Fruit fly (Drosophila melanogaster) whole organism, embryonic: Measurements from ENCODE around the gene Cpr66Cb.

Experiments used
- Bgb ChIP-seq: fragments of 200-800 bp; sonication (Bioruptor generic); IDR thresholded peaks from 2 replicates; pipeline ENCODE4 v1.3.6; 2022; ENCODE audit warnings: missing biosample characterization, missing genetic modification characterization; ENCODE audit not compliant: partially characterized antibody
- Bteb2 ChIP-seq: fragments of 200-800 bp; sonication (Bioruptor generic); optimal IDR thresholded peaks from 2 replicates; lab custom pipeline; 2016; ENCODE audit warnings: missing biosample characterization, missing genetic modification characterization
- CG10274 ChIP-seq: fragments of 200-800 bp; sonication (Bioruptor generic); optimal IDR thresholded peaks from 3 replicates; lab custom pipeline; 2017; ENCODE audit warnings: missing biosample characterization, mild to moderate bottlenecking, missing genetic modification characterization
- CG10462 ChIP-seq: fragments of 200-800 bp; sonication (Bioruptor generic); optimal IDR thresholded peaks from 2 replicates; lab custom pipeline; 2016; ENCODE audit warnings: missing biosample characterization, missing genetic modification characterization
- CG10565 ChIP-seq: fragments of 200-800 bp; sonication (Bioruptor generic); optimal IDR thresholded peaks from 3 replicates; lab custom pipeline; 2016; ENCODE audit warnings: missing biosample characterization, mild to moderate bottlenecking, missing genetic modification characterization
- CG13287 ChIP-seq: fragments of 200-800 bp; sonication (Bioruptor generic); IDR thresholded peaks from 2 replicates; pipeline ENCODE4 v1.3.6; 2022; ENCODE audit warnings: missing biosample characterization, missing genetic modification characterization; ENCODE audit not compliant: partially characterized antibody
- CG14860 ChIP-seq: fragments of 200-800 bp; sonication (Bioruptor generic); IDR thresholded peaks from 3 replicates; pipeline ENCODE4 v1.3.6; 2022; ENCODE audit warnings: missing biosample characterization, missing genetic modification characterization; ENCODE audit not compliant: partially characterized antibody
- CG15073 ChIP-seq: fragments of 200-800 bp; sonication (Bioruptor generic); optimal IDR thresholded peaks from 2 replicates; lab custom pipeline; 2016; ENCODE audit warnings: missing biosample characterization, missing genetic modification characterization
- CG15269 ChIP-seq: fragments of 200-800 bp; sonication (Bioruptor generic); optimal IDR thresholded peaks from 2 replicates; lab custom pipeline; 2018; ENCODE audit warnings: missing biosample characterization, mild to moderate bottlenecking, missing genetic modification characterization, moderate library complexity
- CG16863 ChIP-seq: fragments of 200-800 bp; sonication (Bioruptor generic); optimal IDR thresholded peaks from 3 replicates; lab custom pipeline; 2016; ENCODE audit warnings: missing biosample characterization, missing genetic modification characterization
- CG17328 ChIP-seq: fragments of 200-800 bp; sonication (Bioruptor generic); IDR thresholded peaks from 2 replicates; pipeline ENCODE4 v1.3.6; 2022; ENCODE audit warnings: missing biosample characterization, missing genetic modification characterization
- CG17912 ChIP-seq: fragments of 200-800 bp; sonication (Bioruptor generic); optimal IDR thresholded peaks from 2 replicates; lab custom pipeline; 2018; ENCODE audit warnings: missing biosample characterization, mild to moderate bottlenecking, missing genetic modification characterization
- CG18476 ChIP-seq: fragments of 200-800 bp; sonication (Bioruptor generic); optimal IDR thresholded peaks from 2 replicates; lab custom pipeline; 2016; ENCODE audit warnings: missing biosample characterization, mild to moderate bottlenecking, missing genetic modification characterization
- CG31365 ChIP-seq: fragments of 200-800 bp; sonication (Bioruptor generic); optimal IDR thresholded peaks from 2 replicates; lab custom pipeline; 2018; ENCODE audit warnings: missing biosample characterization, mild to moderate bottlenecking, missing genetic modification characterization
- CG34376 ChIP-seq: fragments of 200-800 bp; sonication (Bioruptor generic); optimal IDR thresholded peaks from 2 replicates; lab custom pipeline; 2018; ENCODE audit warnings: missing biosample characterization, mild to moderate bottlenecking, missing genetic modification characterization
- CG3847 ChIP-seq: fragments of 200-800 bp; sonication (Bioruptor generic); IDR thresholded peaks from 2 replicates; pipeline ENCODE4 v1.3.6; 2022; ENCODE audit warnings: missing biosample characterization, missing genetic modification characterization
- CG4328 ChIP-seq: fragments of 200-800 bp; sonication (Bioruptor generic); optimal IDR thresholded peaks from 3 replicates; lab custom pipeline; 2017; ENCODE audit warnings: missing biosample characterization, missing genetic modification reagents, missing genetic modification characterization
- CG5180 ChIP-seq: fragments of 200-800 bp; sonication (Bioruptor generic); optimal IDR thresholded peaks from 3 replicates; lab custom pipeline; 2017; ENCODE audit warnings: missing biosample characterization, missing genetic modification characterization, mild to moderate bottlenecking, moderate library complexity, missing genetic modification reagents
- CG6654 ChIP-seq: fragments of 200-800 bp; sonication (Bioruptor generic); optimal IDR thresholded peaks from 2 replicates; lab custom pipeline; 2017; ENCODE audit warnings: missing biosample characterization, mild to moderate bottlenecking, missing genetic modification characterization
- CG6765 ChIP-seq: fragments of 200-800 bp; sonication (Bioruptor generic); optimal IDR thresholded peaks from 3 replicates; lab custom pipeline; 2017; ENCODE audit warnings: missing biosample characterization, mild to moderate bottlenecking, missing genetic modification characterization
- CrebB ChIP-seq: fragments of 200-800 bp; sonication (Bioruptor generic); optimal IDR thresholded peaks from 3 replicates; lab custom pipeline; 2018; ENCODE audit warnings: missing biosample characterization, mild to moderate bottlenecking, missing genetic modification characterization
- D19B ChIP-seq: fragments of 200-800 bp; sonication (Bioruptor generic); optimal IDR thresholded peaks from 2 replicates; lab custom pipeline; 2017; ENCODE audit warnings: missing biosample characterization, mild to moderate bottlenecking, missing genetic modification characterization
- E2f2 ChIP-seq: fragments of 200-800 bp; sonication (Bioruptor generic); IDR thresholded peaks from 2 replicates; pipeline ENCODE4 v1.3.6; 2022; ENCODE audit warnings: missing biosample characterization, missing genetic modification characterization
- MESR4 ChIP-seq: fragments of 200-800 bp; sonication (Bioruptor generic); optimal IDR thresholded peaks from 2 replicates; lab custom pipeline; 2018; ENCODE audit warnings: missing biosample characterization, mild to moderate bottlenecking, missing genetic modification characterization, moderate library complexity
- Mes4 ChIP-seq: fragments of 200-800 bp; sonication (Bioruptor generic); optimal IDR thresholded peaks from 2 replicates; lab custom pipeline; 2016; ENCODE audit warnings: missing biosample characterization, missing genetic modification characterization
- NFAT ChIP-seq: fragments of 200-800 bp; sonication (Bioruptor generic); IDR thresholded peaks from 2 replicates; pipeline ENCODE4 v1.3.6; 2022; ENCODE audit warnings: missing biosample characterization, missing genetic modification characterization
- Optix ChIP-seq: fragments of 200-800 bp; sonication (Bioruptor generic); IDR thresholded peaks from 3 replicates; pipeline ENCODE4 v1.3.6; 2022; ENCODE audit warnings: missing biosample characterization, missing genetic modification characterization
- Poxn ChIP-seq: fragments of 200-800 bp; sonication (Bioruptor generic); IDR thresholded peaks from 2 replicates; pipeline ENCODE4 v1.3.6; 2022; ENCODE audit warnings: missing biosample characterization, missing genetic modification characterization
- abd-A ChIP-seq: fragments of 200-800 bp; sonication (Bioruptor generic); optimal IDR thresholded peaks from 3 replicates; lab custom pipeline; 2019; ENCODE audit warnings: missing biosample characterization, mild to moderate bottlenecking, missing genetic modification characterization, moderate library complexity
- ac ChIP-seq: fragments of 200-800 bp; sonication (Bioruptor generic); optimal IDR thresholded peaks from 3 replicates; lab custom pipeline; 2017; ENCODE audit warnings: missing biosample characterization, mild to moderate bottlenecking, missing genetic modification characterization
- al ChIP-seq: fragments of 200-800 bp; sonication (Bioruptor generic); IDR thresholded peaks from 2 replicates; pipeline ENCODE4 v1.3.6; 2022; ENCODE audit warnings: missing biosample characterization, missing genetic modification characterization
- ara ChIP-seq: fragments of 200-800 bp; sonication (Bioruptor generic); IDR thresholded peaks from 2 replicates; pipeline ENCODE4 v1.3.6; 2022; ENCODE audit warnings: missing biosample characterization, missing genetic modification characterization
- az2 ChIP-seq: fragments of 200-800 bp; sonication (Bioruptor generic); optimal IDR thresholded peaks from 3 replicates; lab custom pipeline; 2016; ENCODE audit warnings: missing biosample characterization, missing genetic modification characterization
- cato ChIP-seq: fragments of 200-800 bp; sonication (Bioruptor generic); optimal IDR thresholded peaks from 2 replicates; lab custom pipeline; 2016; ENCODE audit warnings: missing biosample characterization, missing genetic modification characterization, borderline replicate concordance
- caup ChIP-seq: fragments of 200-800 bp; sonication (Bioruptor generic); optimal IDR thresholded peaks from 3 replicates; lab custom pipeline; 2017; ENCODE audit warnings: missing biosample characterization, mild to moderate bottlenecking, missing genetic modification characterization, moderate library complexity; ENCODE audit not compliant: severe bottlenecking
- dan ChIP-seq: fragments of 200-800 bp; sonication (Bioruptor generic); IDR thresholded peaks from 2 replicates; pipeline ENCODE4 v1.3.6; 2022; ENCODE audit warnings: missing biosample characterization, missing genetic modification characterization
- fd3F ChIP-seq: fragments of 200-800 bp; sonication (Bioruptor generic); optimal IDR thresholded peaks from 2 replicates; lab custom pipeline; 2018; ENCODE audit warnings: missing biosample characterization, mild to moderate bottlenecking, missing genetic modification characterization, moderate library complexity
- fru ChIP-seq: fragments of >200 bp; optimal IDR thresholded peaks from 2 replicates; lab custom pipeline; 2017
- grn ChIP-seq: fragments of 200-800 bp; sonication (Bioruptor generic); optimal IDR thresholded peaks from 3 replicates; lab custom pipeline; 2017; ENCODE audit warnings: missing biosample characterization, missing genetic modification characterization
- h ChIP-seq: fragments of >200 bp; optimal IDR thresholded peaks from 2 replicates; lab custom pipeline; 2017
- hkb ChIP-seq, 2 experiments: fragments of 200-800 bp in 1 of 2; fragments of >200 bp in 1 of 2; sonication (Bioruptor generic) in 1 of 2; IDR thresholded peaks in 1 of 2; optimal IDR thresholded peaks in 1 of 2; 2 replicates each; pipeline versions ENCODE4 v1.3.6 to Lab custom; 2017 to 2022; ENCODE audit warnings: missing biosample characterization in 1 of 2, missing genetic modification characterization in 1 of 2
- kni ChIP-seq: fragments of 200-800 bp; sonication (Bioruptor generic); optimal IDR thresholded peaks from 3 replicates; lab custom pipeline; 2017; ENCODE audit warnings: mild to moderate bottlenecking, missing biosample characterization, missing genetic modification reagents, missing genetic modification characterization
- mam ChIP-seq: fragments of 200-800 bp; sonication (Bioruptor generic); optimal IDR thresholded peaks from 3 replicates; lab custom pipeline; 2016; ENCODE audit warnings: missing biosample characterization, missing genetic modification characterization
- nerfin-1 ChIP-seq: fragments of 200-800 bp; sonication (Bioruptor generic); optimal IDR thresholded peaks from 3 replicates; lab custom pipeline; 2019; ENCODE audit warnings: missing biosample characterization, mild to moderate bottlenecking, missing genetic modification characterization, moderate library complexity
- nom ChIP-seq: fragments of 200-800 bp; sonication (Bioruptor generic); optimal IDR thresholded peaks from 2 replicates; lab custom pipeline; 2017; ENCODE audit warnings: missing biosample characterization, missing genetic modification characterization, mild to moderate bottlenecking, moderate library complexity, missing genetic modification reagents
- salm ChIP-seq: fragments of 200-800 bp; sonication (Bioruptor generic); optimal IDR thresholded peaks from 2 replicates; lab custom pipeline; 2018; ENCODE audit warnings: missing biosample characterization, mild to moderate bottlenecking, missing genetic modification characterization
- ssp ChIP-seq: fragments of 200-800 bp; sonication (Bioruptor generic); IDR thresholded peaks from 2 replicates; pipeline ENCODE4 v1.3.6; 2022; ENCODE audit warnings: missing biosample characterization, missing genetic modification characterization
- stc ChIP-seq: fragments of 200-800 bp; sonication (Bioruptor generic); IDR thresholded peaks from 2 replicates; pipeline ENCODE4 v1.3.6; 2022; ENCODE audit warnings: missing biosample characterization, missing genetic modification characterization
- zen2 ChIP-seq: fragments of 200-800 bp; sonication (Bioruptor generic); IDR thresholded peaks from 3 replicates; pipeline ENCODE4 v1.3.6; 2022; ENCODE audit warnings: missing biosample characterization, missing genetic modification characterization; ENCODE audit not compliant: partially characterized antibody

Gene Cpr66Cb

dm6 chr3L:8360063-8360642, 23.7 kb downstream of the Cpr66Cb start (continued):
- no peak for TF ChIP-seq CG13287
- no peak for TF ChIP-seq mam (GFP tag; lab: Kevin White, UChicago)
- TF ChIP-seq ac: no peak
- TF ChIP-seq nom: peak; percentile 93
- TF ChIP-seq CG10565 (GFP tag; lab: Kevin White, UChicago): no peak

dm6 chr3L:8360643-8361110, 24.2 kb downstream of the Cpr66Cb start, which contains the start of gene Idh:
Idh (minus strand) TSS chr3L:8360906.
- TF ChIP-seq cato (GFP tag; lab: Kevin White, UChicago) (no peak), zen2 (GFP tag; lab: Robert Waterston, UW) (no peak; the same call in 2 of the 3 replicates), CG34376 (peak; percentile 96), ssp (GFP tag; lab: Robert Waterston, UW) (no peak), dan (GFP tag; lab: Robert Waterston, UW) (no peak), CG17328 (GFP tag; lab: Robert Waterston, UW) (no peak), nerfin-1 (tag; lab: Kevin White, UChicago) (no peak), h (lab: Kevin White, UChicago) (no peak), abd-A (tag; lab: Kevin White, UChicago) (peak; percentile 76), CG6654 (GFP tag; lab: Kevin White, UChicago) (no peak), CG15269 (tag; lab: Kevin White, UChicago) (peak; percentile 34), Optix (GFP tag; lab: Robert Waterston, UW) (no peak), CG17912 (no peak), CG5180 (GFP tag; lab: Kevin White, UChicago) (no peak), grn (GFP tag; lab: Kevin White, UChicago) (peak; percentile 54), ara (GFP tag; lab: Robert Waterston, UW) (0 out of 2 replicates have a peak, but pooled peaks have one; percentile 28), al (GFP tag; lab: Robert Waterston, UW) (no peak), D19B (GFP tag; lab: Kevin White, UChicago) (no peak), stc (0 out of 2 replicates have a peak, but pooled peaks have one; percentile 33), CrebB (tag; lab: Kevin White, UChicago) (peak; percentile 51), MESR4 (GFP tag; lab: Kevin White, UChicago) (no peak), fd3F (GFP tag; lab: Kevin White, UChicago) (no peak), CG31365 (tag; lab: Kevin White, UChicago) (no peak), CG18476 (GFP tag; lab: Kevin White, UChicago) (no peak), CG10274 (GFP tag; lab: Kevin White, UChicago) (no peak), Bteb2 (GFP tag; lab: Kevin White, UChicago) (no peak), Mes4 (GFP tag; lab: Kevin White, UChicago) (no peak), Poxn (GFP tag; lab: Robert Waterston, UW) (no peak), CG4328 (GFP tag; lab: Kevin White, UChicago) (no peak), caup (GFP tag; lab: Kevin White, UChicago) (peak; percentile 35), Bgb (GFP tag; lab: Robert Waterston, UW) (peak; percentile 61), kni (GFP tag; lab: Kevin White, UChicago) (peak; percentile 89), CG16863 (no peak), az2 (GFP tag; lab: Kevin White, UChicago) (no peak), fru (lab: Kevin White, UChicago) (no peak), E2f2 (GFP tag; lab: Robert Waterston, UW) (peak; percentile 100), CG14860 (GFP tag; lab: Robert Waterston, UW) (no peak), CG10462 (GFP tag; lab: Kevin White, UChicago) (no peak), CG6765 (GFP tag; lab: Kevin White, UChicago) (no peak), CG3847 (GFP tag; lab: Robert Waterston, UW) (no peak), hkb (optimal IDR thresholded peaks at IDR 0.05; lab: Kevin White, UChicago) (no peak), hkb (GFP tag; IDR thresholded peaks at IDR 0.05; lab: Robert Waterston, UW) (no peak), salm (tag; lab: Kevin White, UChicago) (peak; percentile 13), CG15073 (no peak), NFAT (GFP tag; lab: Robert Waterston, UW) (0 out of 2 replicates have a peak, but pooled peaks have one; percentile 32)
